Worm (Caenorhabditis elegans) whole organism, L4 larva: Measurements from ENCODE around the gene C13F10.1.

Experiments
- F26F4.8 ChIP-seq: fragments of 200-800 bp; sonication (Bioruptor generic); conservative IDR thresholded peaks from 2 replicates; pipeline ENCODE4 v1.3.6; 2022; ENCODE audit warnings: missing genetic modification characterization, missing compliant biosample characterization
- F37D6.2 ChIP-seq: sonication (generic microtip); optimal IDR thresholded peaks from 2 replicates; lab custom pipeline; 2016; ENCODE audit warnings: mild to moderate bottlenecking, missing genetic modification characterization, missing compliant biosample characterization
- T20F7.1 ChIP-seq: fragments of 200-800 bp; sonication (Bioruptor generic); optimal IDR thresholded peaks from 2 replicates; lab custom pipeline; 2018; ENCODE audit warnings: mild to moderate bottlenecking, missing genetic modification characterization, missing compliant biosample characterization
- Y48G9A.11 ChIP-seq: fragments of 200-800 bp; sonication (Bioruptor generic); IDR thresholded peaks from 2 replicates; pipeline ENCODE4 v1.3.6; 2022; ENCODE audit warnings: missing genetic modification reagents, missing genetic modification characterization, missing compliant biosample characterization
- Y75B8A.6 ChIP-seq: fragments of 200-800 bp; sonication (Bioruptor generic); IDR thresholded peaks from 2 replicates; pipeline ENCODE4 v1.3.6; 2022; ENCODE audit warnings: missing genetic modification reagents, missing genetic modification characterization, missing compliant biosample characterization
- attf-4 ChIP-seq: sonication (generic microtip); optimal IDR thresholded peaks from 3 replicates; lab custom pipeline; 2017; ENCODE audit warnings: missing biosample characterization, missing genetic modification characterization
- ceh-28 ChIP-seq: fragments of 150-350 bp; optimal IDR thresholded peaks from 2 replicates; lab custom pipeline; 2014; ENCODE audit warnings: missing biosample characterization, missing genetic modification reagents, missing genetic modification characterization
- ceh-62 ChIP-seq: sonication (generic microtip); optimal IDR thresholded peaks from 2 replicates; lab custom pipeline; 2017; ENCODE audit warnings: missing biosample characterization, missing genetic modification characterization
- ceh-82 ChIP-seq: sonication (generic microtip); optimal IDR thresholded peaks from 2 replicates; lab custom pipeline; 2017; ENCODE audit warnings: missing biosample characterization, missing genetic modification characterization
- ces-1 ChIP-seq: fragments of 150-350 bp; sonication (generic microtip); optimal IDR thresholded peaks from 4 replicates; lab custom pipeline; 2014; ENCODE audit warnings: missing biosample characterization, missing genetic modification reagents, missing genetic modification characterization
- daf-16 ChIP-seq, 3 experiments: sonication (generic microtip); optimal IDR thresholded peaks; 2 replicates each; lab custom pipeline; 2016 to 2017; ENCODE audit warnings: missing genetic modification characterization in 3 of 3, missing genetic modification reagents in 3 of 3, mild to moderate bottlenecking in 2 of 3, missing compliant biosample characterization in 2 of 3, missing biosample characterization in 1 of 3, moderate library complexity in 1 of 3
- daf-19 ChIP-seq: fragments of 200-800 bp; sonication (Bioruptor generic); conservative IDR thresholded peaks from 2 replicates; pipeline ENCODE4 v1.3.6; 2022; ENCODE audit warnings: missing genetic modification characterization, missing compliant biosample characterization
- dmd-6 ChIP-seq: fragments of 200-800 bp; sonication (Bioruptor generic); IDR thresholded peaks from 2 replicates; pipeline ENCODE4 v1.3.6; 2022; ENCODE audit warnings: missing genetic modification reagents, missing genetic modification characterization, missing compliant biosample characterization
- dpl-1 ChIP-seq: fragments of 150-350 bp; optimal IDR thresholded peaks from 2 replicates; lab custom pipeline; 2014; ENCODE audit warnings: missing biosample characterization, missing genetic modification reagents, missing genetic modification characterization
- duxl-1 ChIP-seq: sonication (generic microtip); optimal IDR thresholded peaks from 2 replicates; lab custom pipeline; 2016; ENCODE audit warnings: mild to moderate bottlenecking, missing genetic modification characterization, moderate library complexity, missing compliant biosample characterization; ENCODE audit not compliant: poor library complexity
- dve-1 ChIP-seq: sonication (generic microtip); optimal IDR thresholded peaks from 2 replicates; lab custom pipeline; 2017; ENCODE audit warnings: antibody characterized with exemption, mild to moderate bottlenecking, missing genetic modification characterization, missing compliant biosample characterization; ENCODE audit not compliant: insufficient read depth
- egl-27 ChIP-seq: sonication (generic microtip); optimal IDR thresholded peaks from 3 replicates; lab custom pipeline; 2017; ENCODE audit warnings: missing biosample characterization, missing genetic modification reagents, missing genetic modification characterization
- egl-43 ChIP-seq: fragments of 200-800 bp; sonication (Bioruptor generic); IDR thresholded peaks from 2 replicates; pipeline ENCODE4 v1.3.6; 2022; ENCODE audit warnings: missing genetic modification reagents, missing genetic modification characterization, missing compliant biosample characterization
- fkh-10 ChIP-seq: fragments of 150-350 bp; optimal IDR thresholded peaks from 2 replicates; lab custom pipeline; 2014; ENCODE audit warnings: missing biosample characterization, missing genetic modification reagents, missing genetic modification characterization
- gei-8 ChIP-seq: fragments of 200-800 bp; sonication (Bioruptor generic); optimal IDR thresholded peaks from 2 replicates; lab custom pipeline; 2018; ENCODE audit warnings: mild to moderate bottlenecking, missing genetic modification characterization, missing compliant biosample characterization
- hlh-11 ChIP-seq: fragments of 200-800 bp; sonication (Bioruptor generic); optimal IDR thresholded peaks from 2 replicates; lab custom pipeline; 2018; ENCODE audit warnings: mild to moderate bottlenecking, missing genetic modification characterization, missing compliant biosample characterization
- lin-1 ChIP-seq: fragments of 200-800 bp; sonication (Bioruptor generic); IDR thresholded peaks from 2 replicates; pipeline ENCODE4 v1.3.6; 2022; ENCODE audit warnings: missing genetic modification reagents, missing genetic modification characterization, missing compliant biosample characterization
- lin-39 ChIP-seq: fragments of 150-350 bp; optimal IDR thresholded peaks from 2 replicates; lab custom pipeline; 2014; ENCODE audit warnings: missing biosample characterization, missing genetic modification reagents, missing genetic modification characterization
- lir-3 ChIP-seq: sonication (generic microtip); optimal IDR thresholded peaks from 2 replicates; lab custom pipeline; 2016; ENCODE audit warnings: mild to moderate bottlenecking, missing genetic modification characterization, missing compliant biosample characterization
- mdl-1 ChIP-seq, 2 experiments: fragments of 150-350 bp in 1 of 2; sonication (generic microtip) in 1 of 2; optimal IDR thresholded peaks; 2 replicates each; lab custom pipeline; 2014 to 2017; ENCODE audit warnings: missing biosample characterization in 2 of 2, missing genetic modification characterization in 2 of 2
- mes-2 ChIP-seq: sonication (generic microtip); optimal IDR thresholded peaks from 2 replicates; lab custom pipeline; 2016; ENCODE audit warnings: missing genotype, mild to moderate bottlenecking, missing genetic modification characterization, missing compliant biosample characterization; ENCODE audit not compliant: poor library complexity, severe bottlenecking
- mxl-3 ChIP-seq: fragments of 200-800 bp; sonication (Bioruptor generic); optimal IDR thresholded peaks from 2 replicates; lab custom pipeline; 2018; ENCODE audit warnings: mild to moderate bottlenecking, missing genetic modification characterization, missing compliant biosample characterization
- nhr-10 ChIP-seq: fragments of 150-350 bp; optimal IDR thresholded peaks from 2 replicates; lab custom pipeline; 2014; ENCODE audit warnings: missing biosample characterization, missing genetic modification characterization
- nhr-102 ChIP-seq: sonication (generic microtip); optimal IDR thresholded peaks from 2 replicates; lab custom pipeline; 2016; ENCODE audit warnings: mild to moderate bottlenecking, missing genetic modification characterization, moderate library complexity, missing compliant biosample characterization
- nhr-28 ChIP-seq: fragments of 150-350 bp; optimal IDR thresholded peaks from 2 replicates; lab custom pipeline; 2014; ENCODE audit warnings: missing biosample characterization, missing genetic modification characterization
- nhr-76 ChIP-seq: fragments of 150-350 bp; optimal IDR thresholded peaks from 2 replicates; lab custom pipeline; 2014; ENCODE audit warnings: missing biosample characterization, missing genetic modification characterization
- nhr-77 ChIP-seq: fragments of 150-350 bp; optimal IDR thresholded peaks from 2 replicates; lab custom pipeline; 2014; ENCODE audit warnings: missing biosample characterization, missing genetic modification characterization
- pha-4 ChIP-seq, 2 experiments: fragments of 150-350 bp in 1 of 2; fragments of 200-800 bp in 1 of 2; sonication (Bioruptor generic) in 1 of 2; IDR thresholded peaks in 1 of 2; optimal IDR thresholded peaks in 1 of 2; 2 replicates each; pipeline versions ENCODE4 v1.3.6 to Lab custom; 2014 to 2022; ENCODE audit warnings: missing genetic modification characterization in 2 of 2, missing genetic modification reagents in 2 of 2, missing biosample characterization in 1 of 2, missing compliant biosample characterization in 1 of 2
- pqm-1 ChIP-seq: sonication (generic microtip); optimal IDR thresholded peaks from 2 replicates; lab custom pipeline; 2017; ENCODE audit warnings: missing biosample characterization, missing genetic modification characterization
- set-16 ChIP-seq: fragments of 200-800 bp; sonication (Bioruptor generic); IDR thresholded peaks from 2 replicates; pipeline ENCODE4 v1.3.6; 2022; ENCODE audit warnings: missing genetic modification reagents, missing genetic modification characterization, missing compliant biosample characterization
- snpc-1.2 ChIP-seq: fragments of 200-800 bp; sonication (Bioruptor generic); IDR thresholded peaks from 2 replicates; pipeline ENCODE4 v1.3.6; 2022; ENCODE audit warnings: missing genetic modification reagents, missing genetic modification characterization, missing compliant biosample characterization
- tra-1 ChIP-seq: fragments of 200-800 bp; sonication (Bioruptor generic); IDR thresholded peaks from 2 replicates; pipeline ENCODE4 v1.3.6; 2022; ENCODE audit warnings: missing genetic modification reagents, missing genetic modification characterization, missing compliant biosample characterization
- unc-39 ChIP-seq: sonication (generic microtip); optimal IDR thresholded peaks from 2 replicates; lab custom pipeline; 2017; ENCODE audit warnings: missing biosample characterization, missing genetic modification characterization
- unc-62 ChIP-seq, 3 experiments: fragments of 150-350 bp in 1 of 3; sonication (generic microtip); optimal IDR thresholded peaks in 2 of 3; peaks in 1 of 3; 1 replicate in 1 of 3; 2 replicates in 2 of 3; lab custom pipeline; 2014 to 2017; ENCODE audit warnings: missing biosample characterization in 3 of 3, missing genetic modification characterization in 3 of 3, missing genetic modification reagents in 3 of 3, missing genotype in 1 of 3
- zag-1 ChIP-seq: fragments of 150-350 bp; optimal IDR thresholded peaks from 2 replicates; lab custom pipeline; 2014; ENCODE audit warnings: missing biosample characterization, missing genetic modification characterization
- zip-11 ChIP-seq: fragments of 200-800 bp; sonication (Bioruptor generic); IDR thresholded peaks from 2 replicates; pipeline ENCODE4 v1.3.6; 2022; ENCODE audit warnings: missing genetic modification characterization, missing compliant biosample characterization
- ztf-7 ChIP-seq: fragments of 150-350 bp; optimal IDR thresholded peaks from 2 replicates; lab custom pipeline; 2014; ENCODE audit warnings: missing biosample characterization, missing genetic modification characterization

C13F10.1 gene

DNA sequence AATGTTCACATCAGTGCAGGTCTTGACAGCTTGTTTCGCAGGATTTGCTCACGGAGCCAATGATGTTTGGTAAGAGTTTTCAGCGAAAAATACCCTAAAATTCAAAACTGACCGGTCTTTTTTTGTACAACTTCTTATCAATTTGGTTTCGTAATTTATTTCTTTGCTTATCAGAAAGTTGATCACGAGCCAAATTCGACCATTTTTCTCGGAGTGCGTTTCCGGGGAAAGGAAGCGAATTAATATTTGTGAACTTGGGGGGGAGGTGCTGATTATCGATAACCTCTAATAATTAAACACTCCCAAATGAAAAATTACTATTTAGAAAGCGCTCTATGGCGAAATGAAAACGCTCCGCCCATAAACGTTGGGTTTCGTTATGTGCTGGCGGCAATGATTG is 37.3 kb upstream of the C13F10.1 start:
- TF ChIP-seq egl-27 (tag; lab: Kevin White, UChicago) (no peak), gei-8 (GFP tag; lab: Kevin White, UChicago) (no peak), daf-16 (GFP tag; optimal IDR thresholded peaks at IDR 0.05; lab: Kevin White, UChicago) (no peak), daf-16 (tag; optimal IDR thresholded peaks at IDR 0.05; lab: Kevin White, UChicago) (peak; percentile 37), lin-39 (tag; lab: Kevin White, UChicago) (no peak), dmd-6 (GFP tag; lab: Robert Waterston, UW) (peak; percentile 69), nhr-28 (tag; lab: Kevin White, UChicago) (peak; percentile 75), daf-19 (no peak), dve-1 (peak; percentile 25), nhr-77 (tag; lab: Kevin White, UChicago) (peak; percentile 49), lin-1 (GFP tag; lab: Robert Waterston, UW) (peak; percentile 75; the same call in 1 of the 2 replicates), pqm-1 (peak; percentile 69), hlh-11 (tag; lab: Kevin White, UChicago) (peak; percentile 52)

DNA sequence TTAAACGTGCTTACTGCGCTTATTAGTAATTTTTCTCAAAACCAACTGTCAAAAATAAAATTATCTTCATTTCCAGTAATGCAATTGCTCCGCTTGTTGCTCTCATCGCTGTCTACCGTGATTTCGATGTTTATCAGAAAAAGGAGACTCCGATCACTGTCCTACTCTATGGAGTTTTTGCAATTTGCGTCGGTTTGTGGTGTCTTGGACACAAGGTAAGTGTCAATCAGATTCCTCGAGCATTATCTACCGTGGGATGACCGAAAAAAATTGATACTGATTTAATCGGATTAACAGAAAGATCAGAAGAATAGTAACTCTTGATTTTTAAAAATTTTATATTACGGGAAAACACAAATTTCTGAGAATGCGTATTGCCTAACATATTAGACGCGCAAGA is 36.6 kb upstream of the C13F10.1 start:
- TF ChIP-seq duxl-1 (no peak), ceh-82 (tag; lab: Kevin White, UChicago) (no peak), ceh-28 (no peak), fkh-10 (GFP tag; lab: Kevin White, UChicago) (no peak), daf-16 (GFP tag; optimal IDR thresholded peaks at IDR 0.05; lab: Kevin White, UChicago) (peak in 1 of 2 experiments; percentile 4), daf-16 (tag; optimal IDR thresholded peaks at IDR 0.05; lab: Kevin White, UChicago) (peak; percentile 32), zag-1 (no peak), dmd-6 (GFP tag; lab: Robert Waterston, UW) (peak; percentile 60), nhr-28 (tag; lab: Kevin White, UChicago) (no peak), dpl-1 (GFP tag; lab: Kevin White, UChicago) (no peak), unc-62 (GFP tag; optimal IDR thresholded peaks at IDR 0.05 in 1 of 2; lab: Kevin White, UChicago) (no peak), unc-62 (tag; optimal IDR thresholded peaks at IDR 0.05; lab: Kevin White, UChicago) (no peak), mes-2 (no peak), mxl-3 (GFP tag; lab: Kevin White, UChicago) (no peak), egl-43 (GFP tag; lab: Robert Waterston, UW) (no peak), ces-1 (GFP tag; lab: Kevin White, UChicago) (no peak), F37D6.2 (no peak), mdl-1 (tag; optimal IDR thresholded peaks at IDR 0.05; lab: Kevin White, UChicago) (no peak), tra-1 (no peak)
- TF ChIP-seq, all 104 proteins: peak for 2

DNA sequence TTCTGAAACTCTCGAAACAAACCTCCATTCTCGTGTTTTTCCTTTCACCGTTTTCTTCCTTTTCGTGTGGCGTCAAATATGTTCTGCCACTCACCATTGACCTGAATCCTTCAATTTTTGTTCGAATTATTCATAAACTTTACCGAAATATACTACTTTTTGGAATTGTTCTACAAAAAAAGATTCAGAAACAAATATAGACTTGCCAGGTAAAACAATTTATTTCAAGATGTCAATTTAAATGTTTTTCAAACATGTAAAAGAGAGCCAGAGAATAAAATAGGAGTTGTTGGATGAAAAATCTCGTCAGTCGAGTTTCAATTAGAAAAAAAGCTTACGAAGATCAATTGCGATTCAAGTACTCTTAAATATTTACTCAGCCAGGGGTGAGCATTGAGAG is 30.3 kb upstream of the C13F10.1 start, which contains the start of gene F09G2.8:
Gene F09G2.8 (minus strand): TSS at position 101 of the 400 bp plus-strand sequence.
- TF ChIP-seq attf-4 (tag; lab: Kevin White, UChicago): no peak
- TF ChIP-seq pha-4 (GFP tag; IDR thresholded peaks at IDR 0.05; lab: Robert Waterston, UW): no peak
- TF ChIP-seq pha-4 (tag; optimal IDR thresholded peaks at IDR 0.05; lab: Kevin White, UChicago): no peak
- TF ChIP-seq ztf-7: no peak
- no peak for TF ChIP-seq Y75B8A.6 (GFP tag; lab: Robert Waterston, UW)
- no peak for TF ChIP-seq nhr-102 (tag; lab: Kevin White, UChicago)
- TF ChIP-seq Y48G9A.11 (GFP tag; lab: Robert Waterston, UW): no peak
- TF ChIP-seq set-16 (GFP tag; lab: Robert Waterston, UW): no peak
- TF ChIP-seq T20F7.1: no peak
- TF ChIP-seq lir-3: no peak
- TF ChIP-seq snpc-1.2 (GFP tag; lab: Robert Waterston, UW): no peak
- no peak for TF ChIP-seq dpl-1 (GFP tag; lab: Kevin White, UChicago)
- TF ChIP-seq nhr-10: no peak
- TF ChIP-seq ceh-62 (tag; lab: Kevin White, UChicago): no peak
- TF ChIP-seq lin-1 (GFP tag; lab: Robert Waterston, UW): no peak
- TF ChIP-seq duxl-1: no peak
- no peak for TF ChIP-seq zip-11 (GFP tag; lab: Robert Waterston, UW)
- no peak for TF ChIP-seq F26F4.8 (GFP tag; lab: Robert Waterston, UW)
- no peak for TF ChIP-seq unc-39 (tag; lab: Kevin White, UChicago)
- TF ChIP-seq nhr-76 (tag; lab: Kevin White, UChicago): no peak
